Fruit fly (Drosophila melanogaster) whole organism, embryonic: ENCODE measurements around the gene bb8.

Source experiments
- Asciz ChIP-seq: fragments of 200-800 bp; sonication (Bioruptor generic); optimal IDR thresholded peaks from 2 replicates; lab custom pipeline; 2017; ENCODE audit warnings: missing biosample characterization, mild to moderate bottlenecking, missing genetic modification characterization, missing genetic modification reagents
- B-H2 ChIP-seq: fragments of 200-800 bp; sonication (Bioruptor generic); optimal IDR thresholded peaks from 2 replicates; lab custom pipeline; 2018; ENCODE audit warnings: missing biosample characterization, mild to moderate bottlenecking, missing genetic modification characterization
- Blimp-1 ChIP-seq: fragments of 200-800 bp; sonication (Bioruptor generic); optimal IDR thresholded peaks from 3 replicates; lab custom pipeline; 2018; ENCODE audit warnings: missing biosample characterization, missing genetic modification characterization, mild to moderate bottlenecking, moderate library complexity, missing genetic modification reagents
- CG10209 ChIP-seq: fragments of 200-800 bp; sonication (Bioruptor generic); optimal IDR thresholded peaks from 3 replicates; lab custom pipeline; 2017; ENCODE audit warnings: missing biosample characterization, mild to moderate bottlenecking, missing genetic modification characterization, missing genetic modification reagents
- CG10274 ChIP-seq: fragments of 200-800 bp; sonication (Bioruptor generic); optimal IDR thresholded peaks from 3 replicates; lab custom pipeline; 2017; ENCODE audit warnings: missing biosample characterization, mild to moderate bottlenecking, missing genetic modification characterization
- CG10959 ChIP-seq: fragments of 200-800 bp; sonication (Bioruptor generic); IDR thresholded peaks from 2 replicates; pipeline ENCODE4 v1.3.6; 2022; ENCODE audit warnings: missing biosample characterization, missing genetic modification characterization
- CG12071 ChIP-seq: fragments of 200-800 bp; sonication (Bioruptor generic); optimal IDR thresholded peaks from 3 replicates; lab custom pipeline; 2018; ENCODE audit warnings: missing biosample characterization, mild to moderate bottlenecking, missing genetic modification characterization
- CG12391 ChIP-seq: fragments of 200-800 bp; sonication (Bioruptor generic); optimal IDR thresholded peaks from 3 replicates; lab custom pipeline; 2018; ENCODE audit warnings: missing biosample characterization, mild to moderate bottlenecking, missing genetic modification characterization, moderate library complexity
- CG13624 ChIP-seq: fragments of 200-800 bp; sonication (Bioruptor generic); optimal IDR thresholded peaks from 2 replicates; lab custom pipeline; 2016; ENCODE audit warnings: missing biosample characterization, missing genetic modification characterization
- CG14014 ChIP-seq: fragments of 200-800 bp; sonication (Bioruptor generic); IDR thresholded peaks from 2 replicates; pipeline ENCODE4 v1.3.6; 2022; ENCODE audit warnings: missing biosample characterization, missing genetic modification characterization
- CG15601 ChIP-seq: fragments of 200-800 bp; sonication (Bioruptor generic); optimal IDR thresholded peaks from 3 replicates; lab custom pipeline; 2019; ENCODE audit warnings: missing biosample characterization, mild to moderate bottlenecking, missing genetic modification characterization, moderate library complexity
- CG17912 ChIP-seq: fragments of 200-800 bp; sonication (Bioruptor generic); optimal IDR thresholded peaks from 2 replicates; lab custom pipeline; 2018; ENCODE audit warnings: missing biosample characterization, mild to moderate bottlenecking, missing genetic modification characterization
- CG2202 ChIP-seq: fragments of 200-800 bp; sonication (Bioruptor generic); optimal IDR thresholded peaks from 2 replicates; lab custom pipeline; 2018; ENCODE audit warnings: missing biosample characterization, mild to moderate bottlenecking, missing genetic modification characterization
- CG3065 ChIP-seq: fragments of 200-800 bp; sonication (Bioruptor generic); optimal IDR thresholded peaks from 2 replicates; lab custom pipeline; 2016; ENCODE audit warnings: missing biosample characterization, missing genetic modification characterization
- CG32532 ChIP-seq: fragments of 200-800 bp; sonication (Bioruptor generic); IDR thresholded peaks from 2 replicates; pipeline ENCODE4 v1.3.6; 2022; ENCODE audit warnings: missing biosample characterization, missing genetic modification characterization
- CG3281 ChIP-seq: fragments of 200-800 bp; sonication (Bioruptor generic); optimal IDR thresholded peaks from 3 replicates; lab custom pipeline; 2017; ENCODE audit warnings: missing biosample characterization, mild to moderate bottlenecking, missing genetic modification characterization
- CG34422 ChIP-seq: fragments of 200-800 bp; sonication (Bioruptor generic); IDR thresholded peaks from 3 replicates; pipeline ENCODE4 v1.3.6; 2022; ENCODE audit warnings: missing biosample characterization, missing genetic modification characterization
- CG4328 ChIP-seq: fragments of 200-800 bp; sonication (Bioruptor generic); optimal IDR thresholded peaks from 3 replicates; lab custom pipeline; 2017; ENCODE audit warnings: missing biosample characterization, missing genetic modification reagents, missing genetic modification characterization
- CG4617 ChIP-seq: fragments of 200-800 bp; sonication (Bioruptor generic); optimal IDR thresholded peaks from 3 replicates; lab custom pipeline; 2016; ENCODE audit warnings: missing biosample characterization, missing genetic modification characterization, borderline replicate concordance
- CG4820 ChIP-seq: fragments of 200-800 bp; sonication (Bioruptor generic); optimal IDR thresholded peaks from 3 replicates; lab custom pipeline; 2016; ENCODE audit warnings: missing biosample characterization, missing genetic modification characterization
- CG6654 ChIP-seq: fragments of 200-800 bp; sonication (Bioruptor generic); optimal IDR thresholded peaks from 2 replicates; lab custom pipeline; 2017; ENCODE audit warnings: missing biosample characterization, mild to moderate bottlenecking, missing genetic modification characterization
- CG9932 ChIP-seq: fragments of 200-800 bp; sonication (Bioruptor generic); IDR thresholded peaks from 2 replicates; pipeline ENCODE4 v1.3.6; 2022; ENCODE audit warnings: missing biosample characterization, missing genetic modification characterization
- CTCF ChIP-seq: fragments of 200-800 bp; sonication (Bioruptor generic); optimal IDR thresholded peaks from 2 replicates; lab custom pipeline; 2017; ENCODE audit warnings: missing biosample characterization, mild to moderate bottlenecking, missing genetic modification characterization, moderate library complexity
- Ets65A ChIP-seq: fragments of 200-800 bp; sonication (Bioruptor generic); peaks from one replicate; lab custom pipeline; 2016; ENCODE audit warnings: missing biosample characterization, missing genetic modification characterization
- HmgZ ChIP-seq: fragments of 200-800 bp; sonication (Bioruptor generic); optimal IDR thresholded peaks from 2 replicates; lab custom pipeline; 2018; ENCODE audit warnings: missing biosample characterization, mild to moderate bottlenecking, missing genetic modification characterization
- Hmr ChIP-seq: fragments of 200-800 bp; sonication (Bioruptor generic); optimal IDR thresholded peaks from 3 replicates; lab custom pipeline; 2017; ENCODE audit warnings: mild to moderate bottlenecking, missing biosample characterization, missing genetic modification reagents, missing genetic modification characterization
- Kr ChIP-seq: fragments of 200-800 bp; sonication (Bioruptor generic); optimal IDR thresholded peaks from 2 replicates; lab custom pipeline; 2017; ENCODE audit warnings: missing biosample characterization, mild to moderate bottlenecking, missing genetic modification characterization
- MTF-1 ChIP-seq: fragments of 200-800 bp; sonication (Bioruptor generic); optimal IDR thresholded peaks from 2 replicates; lab custom pipeline; 2018; ENCODE audit warnings: missing biosample characterization, mild to moderate bottlenecking, missing genetic modification characterization, borderline replicate concordance
- Meics ChIP-seq: fragments of 200-800 bp; sonication (Bioruptor generic); optimal IDR thresholded peaks from 2 replicates; lab custom pipeline; 2017; ENCODE audit warnings: missing biosample characterization, mild to moderate bottlenecking, missing genetic modification characterization
- Nf-YB ChIP-seq: fragments of 200-800 bp; sonication (Bioruptor generic); optimal IDR thresholded peaks from 3 replicates; lab custom pipeline; 2019; ENCODE audit warnings: missing biosample characterization, mild to moderate bottlenecking, missing genetic modification characterization, moderate library complexity
- PHDP ChIP-seq: fragments of 200-800 bp; sonication (Bioruptor generic); optimal IDR thresholded peaks from 3 replicates; lab custom pipeline; 2018; ENCODE audit warnings: missing biosample characterization, mild to moderate bottlenecking, missing genetic modification characterization, moderate library complexity
- Sox100B ChIP-seq: fragments of 200-800 bp; sonication (Bioruptor generic); optimal IDR thresholded peaks from 3 replicates; lab custom pipeline; 2018; ENCODE audit warnings: missing biosample characterization, mild to moderate bottlenecking, missing genetic modification characterization
- Spps ChIP-seq: fragments of 200-800 bp; sonication (Bioruptor generic); optimal IDR thresholded peaks from 2 replicates; lab custom pipeline; 2018; ENCODE audit warnings: missing biosample characterization, mild to moderate bottlenecking, missing genetic modification characterization
- Vsx1 ChIP-seq: fragments of 200-800 bp; sonication (Bioruptor generic); optimal IDR thresholded peaks from 2 replicates; lab custom pipeline; 2017; ENCODE audit warnings: missing biosample characterization, mild to moderate bottlenecking, missing genetic modification characterization, missing genetic modification reagents
- YL-1 ChIP-seq: fragments of 200-800 bp; sonication (Bioruptor generic); optimal IDR thresholded peaks from 3 replicates; lab custom pipeline; 2017; ENCODE audit warnings: missing biosample characterization, mild to moderate bottlenecking, missing genetic modification characterization
- amos ChIP-seq: fragments of 200-800 bp; sonication (Bioruptor generic); IDR thresholded peaks from 2 replicates; pipeline ENCODE4 v1.3.6; 2022; ENCODE audit warnings: missing biosample characterization, missing genetic modification characterization; ENCODE audit not compliant: partially characterized antibody
- crol ChIP-seq: fragments of 200-800 bp; sonication (Bioruptor generic); IDR thresholded peaks from 2 replicates; pipeline ENCODE4 v1.3.6; 2022; ENCODE audit warnings: missing biosample characterization, missing genetic modification characterization
- fd102C ChIP-seq: fragments of 200-800 bp; sonication (Bioruptor generic); optimal IDR thresholded peaks from 2 replicates; lab custom pipeline; 2018; ENCODE audit warnings: missing biosample characterization, mild to moderate bottlenecking, missing genetic modification characterization, moderate library complexity
- fd3F ChIP-seq: fragments of 200-800 bp; sonication (Bioruptor generic); optimal IDR thresholded peaks from 2 replicates; lab custom pipeline; 2018; ENCODE audit warnings: missing biosample characterization, mild to moderate bottlenecking, missing genetic modification characterization, moderate library complexity
- gcm ChIP-seq: fragments of 200-800 bp; sonication (Bioruptor generic); optimal IDR thresholded peaks from 2 replicates; lab custom pipeline; 2019; ENCODE audit warnings: missing biosample characterization, mild to moderate bottlenecking, missing genetic modification characterization, moderate library complexity
- grn ChIP-seq: fragments of 200-800 bp; sonication (Bioruptor generic); optimal IDR thresholded peaks from 3 replicates; lab custom pipeline; 2017; ENCODE audit warnings: missing biosample characterization, missing genetic modification characterization
- ind ChIP-seq: fragments of 200-800 bp; sonication (Bioruptor generic); optimal IDR thresholded peaks from 3 replicates; lab custom pipeline; 2016; ENCODE audit warnings: missing biosample characterization, missing genetic modification characterization
- insv ChIP-seq, 2 experiments: fragments of 200-800 bp; sonication (Bioruptor generic); optimal IDR thresholded peaks; 3 replicates each; lab custom pipeline; 2016 to 2018; ENCODE audit warnings: missing biosample characterization in 2 of 2, missing genetic modification characterization in 2 of 2
- jing ChIP-seq: fragments of 200-800 bp; sonication (Bioruptor generic); optimal IDR thresholded peaks from 2 replicates; lab custom pipeline; 2018; ENCODE audit warnings: missing biosample characterization, mild to moderate bottlenecking, missing genetic modification characterization
- nerfin-1 ChIP-seq: fragments of 200-800 bp; sonication (Bioruptor generic); optimal IDR thresholded peaks from 3 replicates; lab custom pipeline; 2019; ENCODE audit warnings: missing biosample characterization, mild to moderate bottlenecking, missing genetic modification characterization, moderate library complexity
- p53 ChIP-seq: fragments of 200-800 bp; sonication (Bioruptor generic); optimal IDR thresholded peaks from 2 replicates; lab custom pipeline; 2016; ENCODE audit warnings: missing biosample characterization, missing genetic modification characterization
- shn ChIP-seq: fragments of 200-800 bp; sonication (Bioruptor generic); optimal IDR thresholded peaks from 3 replicates; lab custom pipeline; 2016; ENCODE audit warnings: missing biosample characterization, missing genetic modification characterization
- sisA ChIP-seq: fragments of 200-800 bp; sonication (Bioruptor generic); IDR thresholded peaks from 2 replicates; pipeline ENCODE4 v1.3.6; 2022; ENCODE audit warnings: missing biosample characterization, missing genetic modification characterization
- tgo ChIP-seq: fragments of 200-800 bp; sonication (Bioruptor generic); IDR thresholded peaks from 3 replicates; pipeline ENCODE4 v1.3.6; 2022; ENCODE audit warnings: missing biosample characterization, missing genetic modification characterization
- zf30C ChIP-seq: fragments of 200-800 bp; sonication (Bioruptor generic); optimal IDR thresholded peaks from 3 replicates; lab custom pipeline; 2018; ENCODE audit warnings: missing biosample characterization, mild to moderate bottlenecking, missing genetic modification characterization

bb8 gene

dm6 chr3R:23331280-23331679 is 41.3 kb upstream of the bb8 start (continued):
- peak; percentile 14 for TF ChIP-seq fd3F
- peak; percentile 30; the same call in 1 of the 3 replicates for TF ChIP-seq CG34422
- peak; percentile 60 for TF ChIP-seq CG15601 (tag; lab: Kevin White, UChicago)
- no peak for TF ChIP-seq p53 (GFP tag; lab: Kevin White, UChicago)
- TF ChIP-seq CG4617 (GFP tag; lab: Kevin White, UChicago): peak; percentile 11
- TF ChIP-seq zf30C (GFP tag; lab: Kevin White, UChicago): peak; percentile 25
- TF ChIP-seq Sox100B: peak; percentile 71
- peak; percentile 60 for TF ChIP-seq nerfin-1 (tag; lab: Kevin White, UChicago)
- peak; percentile 43 for TF ChIP-seq CG12391 (tag; lab: Kevin White, UChicago)
- peak; percentile 59 for TF ChIP-seq Asciz (GFP tag; lab: Kevin White, UChicago)
- TF ChIP-seq HmgZ (tag; lab: Kevin White, UChicago): peak; percentile 59
- peak; percentile 36; the same call in 1 of the 2 replicates for TF ChIP-seq CG14014 (GFP tag; lab: Robert Waterston, UW)
- TF ChIP-seq CG2202: peak; percentile 44
- peak; percentile 84 for TF ChIP-seq MTF-1 (GFP tag; lab: Kevin White, UChicago)
- peak; percentile 39 for TF ChIP-seq ind
- TF ChIP-seq CG9932 (GFP tag; lab: Robert Waterston, UW): peak; percentile 32; the same call in 1 of the 2 replicates
- TF ChIP-seq Hmr (GFP tag; lab: Kevin White, UChicago): peak; percentile 36
- peak; percentile 33 for TF ChIP-seq jing (GFP tag; lab: Kevin White, UChicago)
- TF ChIP-seq Kr (GFP tag; lab: Kevin White, UChicago): peak; percentile 11
- peak; percentile 42 for TF ChIP-seq CG4820 (GFP tag; lab: Kevin White, UChicago)
- TF ChIP-seq YL-1 (GFP tag; lab: Kevin White, UChicago): no peak
- peak in 1 of 2 experiments; percentile 62 for TF ChIP-seq insv (GFP tag; optimal IDR thresholded peaks at IDR 0.05; lab: Kevin White, UChicago)
- peak; percentile 48 for TF ChIP-seq CG10209 (GFP tag; lab: Kevin White, UChicago)
- TF ChIP-seq CG10959 (GFP tag; lab: Robert Waterston, UW): peak; percentile 21; the same call in 1 of the 2 replicates
- peak; percentile 70 for TF ChIP-seq Ets65A (GFP tag; lab: Kevin White, UChicago)
- TF ChIP-seq Blimp-1 (GFP tag; lab: Kevin White, UChicago): peak; percentile 58
- TF ChIP-seq grn (GFP tag; lab: Kevin White, UChicago): no peak
- TF ChIP-seq amos: peak; percentile 52; the same call in 1 of the 2 replicates
- TF ChIP-seq Spps (tag; lab: Kevin White, UChicago): peak; percentile 16
- TF ChIP-seq CG10274 (GFP tag; lab: Kevin White, UChicago): no peak
- no peak for TF ChIP-seq crol (GFP tag; lab: Robert Waterston, UW)
- TF ChIP-seq CG4328: peak; percentile 48
- TF ChIP-seq CG13624 (GFP tag; lab: Kevin White, UChicago): peak; percentile 37
- TF ChIP-seq shn: peak; percentile 47
- peak; percentile 77 for TF ChIP-seq Vsx1 (GFP tag; lab: Kevin White, UChicago)
- peak; percentile 72 for TF ChIP-seq PHDP (tag; lab: Kevin White, UChicago)
- peak; percentile 98 for TF ChIP-seq CTCF (GFP tag; lab: Kevin White, UChicago)
- peak; percentile 59 for TF ChIP-seq CG3281 (GFP tag; lab: Kevin White, UChicago)
- TF ChIP-seq tgo (GFP tag; lab: Robert Waterston, UW): 0 out of 3 replicates have a peak, but pooled peaks have one; percentile 13
- TF ChIP-seq B-H2 (GFP tag; lab: Kevin White, UChicago): peak; percentile 71
- peak; percentile 30 for TF ChIP-seq gcm
- no peak for TF ChIP-seq sisA
- peak; percentile 56 for TF ChIP-seq fd102C (GFP tag; lab: Kevin White, UChicago)
- peak; percentile 54 for TF ChIP-seq CG12071 (GFP tag; lab: Kevin White, UChicago)
- TF ChIP-seq Meics (GFP tag; lab: Kevin White, UChicago): peak; percentile 43
- peak; percentile 10 for TF ChIP-seq CG3065
- TF ChIP-seq CG17912 (GFP tag; lab: Kevin White, UChicago): peak; percentile 79
- no peak for TF ChIP-seq CG6654 (GFP tag; lab: Kevin White, UChicago)
- TF ChIP-seq CG32532: peak; percentile 48; the same call in 1 of the 2 replicates
- TF ChIP-seq Nf-YB (GFP tag; lab: Kevin White, UChicago): peak; percentile 38
